Fruit fly (Drosophila melanogaster): ENCODE measurements around the gene dpr19.

The dpr19 gene

dm6 chr2L:10393467-10393866, 17.5 kb downstream of the dpr19 start:
- no peak for TF ChIP-seq Dll (GFP tag; IDR thresholded peaks at IDR 0.05; ENCODE audit: partially characterized antibody)
- peak; percentile 4 for TF ChIP-seq CTCF (GFP tag; optimal IDR thresholded peaks at IDR 0.05)
- no peak for TF ChIP-seq Mrtf (GFP tag; IDR thresholded peaks at IDR 0.05)
- no peak for TF ChIP-seq YL-1 (GFP tag; optimal IDR thresholded peaks at IDR 0.05)
- TF ChIP-seq Spps (tag; optimal IDR thresholded peaks at IDR 0.05), result no peak
- TF ChIP-seq Bgb (GFP tag; IDR thresholded peaks at IDR 0.05; ENCODE audit: partially characterized antibody), result peak; percentile 60
- TF ChIP-seq H15 (GFP tag; IDR thresholded peaks at IDR 0.05), result no peak
- no peak for TF ChIP-seq lab (GFP tag; optimal IDR thresholded peaks at IDR 0.05)
- no peak for TF ChIP-seq CG12219 (GFP tag; optimal IDR thresholded peaks at IDR 0.05)
- peak; percentile 85 for TF ChIP-seq sd (tag; optimal IDR thresholded peaks at IDR 0.05)
- TF ChIP-seq CG4820 (GFP tag; optimal IDR thresholded peaks at IDR 0.05), result no peak
- no peak for TF ChIP-seq salm (tag; optimal IDR thresholded peaks at IDR 0.05)
- TF ChIP-seq CG13287 (GFP tag; IDR thresholded peaks at IDR 0.05; ENCODE audit: partially characterized antibody), result no peak; the same call in 1 of the 2 replicates
- no peak for TF ChIP-seq CG12104 (GFP tag; optimal IDR thresholded peaks at IDR 0.05)
- TF ChIP-seq CG34422 (GFP tag; IDR thresholded peaks at IDR 0.05), result no peak
- no peak for TF ChIP-seq grau (tag; optimal IDR thresholded peaks at IDR 0.05)
- TF ChIP-seq Dad (GFP tag; optimal IDR thresholded peaks at IDR 0.05), result no peak
- no peak for TF ChIP-seq Gsc (GFP tag; IDR thresholded peaks at IDR 0.05)
- TF ChIP-seq fd102C (GFP tag; optimal IDR thresholded peaks at IDR 0.05), result no peak
- TF ChIP-seq chif (GFP tag; optimal IDR thresholded peaks at IDR 0.05), result no peak
- TF ChIP-seq CG14667 (GFP tag; IDR thresholded peaks at IDR 0.05), result no peak
- TF ChIP-seq CG3995 (GFP tag; optimal IDR thresholded peaks at IDR 0.05), result no peak
- TF ChIP-seq CG13424 (tag; optimal IDR thresholded peaks at IDR 0.05), result no peak
- TF ChIP-seq CG8388 (GFP tag; optimal IDR thresholded peaks at IDR 0.05), result no peak
- no peak for TF ChIP-seq CG18011 (GFP tag; optimal IDR thresholded peaks at IDR 0.05)
- TF ChIP-seq gcm2 (GFP tag; optimal IDR thresholded peaks at IDR 0.05), result no peak
- peak; percentile 50 for TF ChIP-seq CG34376 (GFP tag; optimal IDR thresholded peaks at IDR 0.05)
- TF ChIP-seq CG6654 (GFP tag; optimal IDR thresholded peaks at IDR 0.05), result no peak
- TF ChIP-seq CG6689 (GFP tag; IDR thresholded peaks at IDR 0.05), result no peak
- TF ChIP-seq CG17359 (tag; optimal IDR thresholded peaks at IDR 0.05), result no peak
- no peak for TF ChIP-seq MBD-R2 (GFP tag; IDR thresholded peaks at IDR 0.05)
- TF ChIP-seq sug (tag; optimal IDR thresholded peaks at IDR 0.05), result peak; percentile 99
- TF ChIP-seq gce (GFP tag; IDR thresholded peaks at IDR 0.05), result no peak
- TF ChIP-seq exex (tag; optimal IDR thresholded peaks at IDR 0.05), result peak; percentile 96
- peak; percentile 48; the same call in 1 of the 2 replicates for TF ChIP-seq amos (GFP tag; IDR thresholded peaks at IDR 0.05; ENCODE audit: partially characterized antibody)
- TF ChIP-seq CG43689 (GFP tag; IDR thresholded peaks at IDR 0.05), result no peak
- TF ChIP-seq Fer2 (tag; optimal IDR thresholded peaks at IDR 0.05), result no peak
- TF ChIP-seq grn (GFP tag; optimal IDR thresholded peaks at IDR 0.05), result peak; percentile 69
- no peak for TF ChIP-seq CG8359 (GFP tag; optimal IDR thresholded peaks at IDR 0.05; ENCODE audit: borderline replicate concordance)
- TF ChIP-seq vvl (GFP tag; IDR thresholded peaks at IDR 0.05), result no peak
- TF ChIP-seq nmo (GFP tag; optimal IDR thresholded peaks at IDR 0.05), result no peak

dm6 chr2L:10395035-10395434, 19.1 kb downstream of the dpr19 start:
- TF ChIP-seq eve (GFP tag; optimal IDR thresholded peaks at IDR 0.05) (peak in 1 of 2 experiments; percentile 13), Side (GFP tag; optimal IDR thresholded peaks at IDR 0.05) (no peak), shn (GFP tag; optimal IDR thresholded peaks at IDR 0.05) (no peak)
